Worm (Caenorhabditis elegans) whole organism, L2 larva: ENCODE results near the gene C18H9.5.

Experiments
- ZK546.5 ChIP-seq: sonication (generic microtip); optimal IDR thresholded peaks from 2 replicates; lab custom pipeline; 2017; ENCODE audit warnings: missing biosample characterization, missing genetic modification characterization
- elt-1 ChIP-seq: fragments of 150-350 bp; optimal IDR thresholded peaks from 2 replicates; lab custom pipeline; 2014; ENCODE audit warnings: missing biosample characterization, missing genetic modification characterization
- lsy-2 ChIP-seq, 2 experiments: fragments of 150-350 bp in 1 of 2; sonication (generic microtip) in 1 of 2; optimal IDR thresholded peaks; 2 replicates each; lab custom pipeline; 2014 to 2017; ENCODE audit warnings: missing biosample characterization in 2 of 2, missing genetic modification characterization in 2 of 2
- mbf-1 ChIP-seq: sonication (generic microtip); optimal IDR thresholded peaks from 2 replicates; lab custom pipeline; 2017; ENCODE audit warnings: missing biosample characterization, missing genetic modification characterization
- mdl-1 ChIP-seq, 2 experiments: fragments of 150-350 bp in 1 of 2; sonication (generic microtip) in 1 of 2; optimal IDR thresholded peaks; 2 replicates each; lab custom pipeline; 2017; ENCODE audit warnings: missing biosample characterization in 2 of 2, missing genetic modification characterization in 2 of 2
- nhr-10 ChIP-seq: sonication (generic microtip); optimal IDR thresholded peaks from 2 replicates; lab custom pipeline; 2017; ENCODE audit warnings: missing biosample characterization, missing genetic modification characterization
- nhr-23 ChIP-seq: fragments of 150-350 bp; optimal IDR thresholded peaks from 2 replicates; lab custom pipeline; 2014; ENCODE audit warnings: missing biosample characterization, missing genetic modification reagents, missing genetic modification characterization
- nhr-237 ChIP-seq: fragments of 150-350 bp; optimal IDR thresholded peaks from 2 replicates; lab custom pipeline; 2014; ENCODE audit warnings: missing biosample characterization, missing genetic modification characterization
- nhr-77 ChIP-seq: fragments of 150-350 bp; optimal IDR thresholded peaks from 2 replicates; lab custom pipeline; 2014; ENCODE audit warnings: missing biosample characterization, missing genetic modification characterization
- snpc-4 ChIP-seq: fragments of 150-350 bp; optimal IDR thresholded peaks from 2 replicates; lab custom pipeline; 2014; ENCODE audit warnings: missing biosample characterization, missing genetic modification characterization
- ztf-11 ChIP-seq: sonication (generic microtip); optimal IDR thresholded peaks from 2 replicates; lab custom pipeline; 2017; ENCODE audit warnings: missing biosample characterization, missing genetic modification characterization

DNA sequence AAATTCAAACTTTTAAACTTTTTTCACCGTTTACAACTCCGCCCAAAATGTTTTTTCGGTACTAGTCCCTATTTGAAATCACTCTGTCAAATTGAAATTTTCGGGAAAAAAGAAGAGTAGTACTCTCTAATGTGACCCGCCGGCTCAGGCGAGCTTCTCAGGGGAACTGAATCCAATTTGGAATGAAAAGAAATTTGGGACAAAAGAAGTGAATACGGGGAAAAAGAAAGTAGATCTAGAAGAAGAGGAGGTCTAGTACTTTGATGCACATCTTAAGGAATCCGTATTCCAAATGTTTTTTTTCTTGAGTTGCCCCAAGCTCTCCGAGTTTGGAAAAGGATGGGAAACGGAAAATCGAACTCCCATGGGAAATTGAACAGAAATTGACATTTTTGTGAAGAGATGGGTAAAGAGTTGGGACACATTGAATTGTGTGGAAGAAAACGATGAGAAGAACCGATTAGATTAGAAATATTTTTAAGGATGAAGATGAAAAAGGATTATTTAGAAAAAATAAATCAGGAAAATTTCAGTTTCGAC, 11.3 kb upstream of the C18H9.5 start:
- TF ChIP-seq mdl-1 (tag; optimal IDR thresholded peaks at IDR 0.05; lab: Kevin White, UChicago) (no peak), nhr-77 (tag; lab: Kevin White, UChicago) (no peak), snpc-4 (tag; lab: Kevin White, UChicago) (no peak), ztf-11 (tag; lab: Kevin White, UChicago) (no peak), lsy-2 (tag; optimal IDR thresholded peaks at IDR 0.05; lab: Kevin White, UChicago) (no peak), nhr-237 (tag; lab: Kevin White, UChicago) (no peak), ZK546.5 (no peak), nhr-23 (tag; lab: Kevin White, UChicago) (no peak), elt-1 (tag; lab: Kevin White, UChicago) (no peak), nhr-10 (tag; lab: Kevin White, UChicago) (no peak), mbf-1 (tag; lab: Kevin White, UChicago) (no peak)
